Fruit fly (Drosophila melanogaster) S2 (cell line): ENCODE measurements around the gene Bin1.

Experiments used
- CG8478 ChIP-seq: fragments of >200 bp; optimal IDR thresholded peaks from 2 replicates; lab custom pipeline; 2018
- CTCF ChIP-seq, 2 experiments: fragments of >200 bp; optimal IDR thresholded peaks; 2 replicates each; lab custom pipeline; 2018

dm6 chr3R:16213792-16214473 is 24.6 kb upstream of the Bin1 start:
- TF ChIP-seq CG8478 = no peak
- no peak for TF ChIP-seq CTCF (optimal IDR thresholded peaks at IDR 0.05; lab: Kevin White, UChicago)
